Fruit fly (Drosophila melanogaster) whole organism, embryonic: Measurements from ENCODE around the gene MSBP.

ENCODE experiments used
- Antp ChIP-seq: fragments of 200-800 bp; sonication (Bioruptor generic); optimal IDR thresholded peaks from 3 replicates; lab custom pipeline; 2016; ENCODE audit warnings: missing biosample characterization, missing genetic modification characterization
- Asciz ChIP-seq: fragments of 200-800 bp; sonication (Bioruptor generic); optimal IDR thresholded peaks from 2 replicates; lab custom pipeline; 2017; ENCODE audit warnings: missing biosample characterization, mild to moderate bottlenecking, missing genetic modification characterization, missing genetic modification reagents
- CG10147 ChIP-seq: fragments of 200-800 bp; sonication (Bioruptor generic); optimal IDR thresholded peaks from 2 replicates; lab custom pipeline; 2019; ENCODE audit warnings: missing biosample characterization, mild to moderate bottlenecking, missing genetic modification characterization, moderate library complexity
- CG10431 ChIP-seq: fragments of 200-800 bp; sonication (Bioruptor generic); optimal IDR thresholded peaks from 3 replicates; lab custom pipeline; 2018; ENCODE audit warnings: missing biosample characterization, mild to moderate bottlenecking, missing genetic modification characterization
- CG11093 ChIP-seq: fragments of 200-800 bp; sonication (Bioruptor generic); IDR thresholded peaks from 3 replicates; pipeline ENCODE4 v1.3.6; 2022; ENCODE audit warnings: missing biosample characterization, missing genetic modification characterization
- CG12659 ChIP-seq: fragments of 200-800 bp; sonication (Bioruptor generic); optimal IDR thresholded peaks from 3 replicates; lab custom pipeline; 2017; ENCODE audit warnings: mild to moderate bottlenecking, missing biosample characterization, missing genetic modification reagents, missing genetic modification characterization
- CG15601 ChIP-seq: fragments of 200-800 bp; sonication (Bioruptor generic); optimal IDR thresholded peaks from 3 replicates; lab custom pipeline; 2019; ENCODE audit warnings: missing biosample characterization, mild to moderate bottlenecking, missing genetic modification characterization, moderate library complexity
- CG17359 ChIP-seq: fragments of 200-800 bp; sonication (Bioruptor generic); optimal IDR thresholded peaks from 3 replicates; lab custom pipeline; 2018; ENCODE audit warnings: missing biosample characterization, mild to moderate bottlenecking, missing genetic modification characterization, moderate library complexity
- CG17385 ChIP-seq: fragments of 200-800 bp; sonication (Bioruptor generic); optimal IDR thresholded peaks from 3 replicates; lab custom pipeline; 2018; ENCODE audit warnings: missing biosample characterization, mild to moderate bottlenecking, missing genetic modification characterization
- CG31365 ChIP-seq: fragments of 200-800 bp; sonication (Bioruptor generic); optimal IDR thresholded peaks from 2 replicates; lab custom pipeline; 2018; ENCODE audit warnings: missing biosample characterization, mild to moderate bottlenecking, missing genetic modification characterization
- CG3407 ChIP-seq: fragments of 200-800 bp; sonication (Bioruptor generic); optimal IDR thresholded peaks from 2 replicates; lab custom pipeline; 2018; ENCODE audit warnings: missing biosample characterization, mild to moderate bottlenecking, missing genetic modification characterization
- CG34376 ChIP-seq: fragments of 200-800 bp; sonication (Bioruptor generic); optimal IDR thresholded peaks from 2 replicates; lab custom pipeline; 2018; ENCODE audit warnings: missing biosample characterization, mild to moderate bottlenecking, missing genetic modification characterization
- CG6175 ChIP-seq: fragments of 200-800 bp; sonication (Bioruptor generic); IDR thresholded peaks from 3 replicates; pipeline ENCODE4 v1.3.6; 2022; ENCODE audit warnings: missing biosample characterization, missing genetic modification characterization
- CG6765 ChIP-seq: fragments of 200-800 bp; sonication (Bioruptor generic); optimal IDR thresholded peaks from 3 replicates; lab custom pipeline; 2017; ENCODE audit warnings: missing biosample characterization, mild to moderate bottlenecking, missing genetic modification characterization
- CG7357 ChIP-seq: fragments of 200-800 bp; sonication (Bioruptor generic); IDR thresholded peaks from 3 replicates; pipeline ENCODE4 v1.3.6; 2022; ENCODE audit warnings: missing biosample characterization, missing genetic modification characterization
- CG8388 ChIP-seq: fragments of 200-800 bp; sonication (Bioruptor generic); optimal IDR thresholded peaks from 2 replicates; lab custom pipeline; 2019; ENCODE audit warnings: missing biosample characterization, mild to moderate bottlenecking, missing genetic modification characterization, moderate library complexity
- CG9797 ChIP-seq: fragments of 200-800 bp; sonication (Bioruptor generic); optimal IDR thresholded peaks from 3 replicates; lab custom pipeline; 2018; ENCODE audit warnings: missing biosample characterization, mild to moderate bottlenecking, missing genetic modification characterization
- D19A ChIP-seq: fragments of 200-800 bp; optimal IDR thresholded peaks from 3 replicates; lab custom pipeline; 2019; ENCODE audit warnings: missing biosample characterization, mild to moderate bottlenecking, missing genetic modification characterization, moderate library complexity
- Fer1 ChIP-seq: fragments of 200-800 bp; sonication (Bioruptor generic); optimal IDR thresholded peaks from 2 replicates; lab custom pipeline; 2017; ENCODE audit warnings: missing biosample characterization, mild to moderate bottlenecking, missing genetic modification characterization
- HLH3B ChIP-seq: fragments of 200-800 bp; sonication (Bioruptor generic); IDR thresholded peaks from 2 replicates; pipeline ENCODE4 v1.3.6; 2022; ENCODE audit warnings: missing biosample characterization, missing genetic modification characterization
- HLH4C ChIP-seq: fragments of 200-800 bp; sonication (Bioruptor generic); IDR thresholded peaks from 3 replicates; pipeline ENCODE4 v1.3.6; 2022; ENCODE audit warnings: missing biosample characterization, missing genetic modification characterization; ENCODE audit not compliant: partially characterized antibody
- Hmx ChIP-seq: fragments of 200-800 bp; sonication (Bioruptor generic); optimal IDR thresholded peaks from 2 replicates; lab custom pipeline; 2016; ENCODE audit warnings: missing biosample characterization, missing genetic modification characterization
- Max ChIP-seq: fragments of 200-800 bp; sonication (Bioruptor generic); optimal IDR thresholded peaks from 2 replicates; lab custom pipeline; 2016; ENCODE audit warnings: missing biosample characterization, mild to moderate bottlenecking, missing genetic modification characterization
- Meics ChIP-seq: fragments of 200-800 bp; sonication (Bioruptor generic); optimal IDR thresholded peaks from 2 replicates; lab custom pipeline; 2017; ENCODE audit warnings: missing biosample characterization, mild to moderate bottlenecking, missing genetic modification characterization
- Pdp1 ChIP-seq, 2 experiments: fragments of 200-800 bp; sonication (Bioruptor generic); optimal IDR thresholded peaks; 3 replicates each; lab custom pipeline; 2016; ENCODE audit warnings: missing biosample characterization in 2 of 2, missing genetic modification characterization in 2 of 2, mild to moderate bottlenecking in 1 of 2, moderate library complexity in 1 of 2
- Sox100B ChIP-seq: fragments of 200-800 bp; sonication (Bioruptor generic); optimal IDR thresholded peaks from 3 replicates; lab custom pipeline; 2018; ENCODE audit warnings: missing biosample characterization, mild to moderate bottlenecking, missing genetic modification characterization
- Vsx1 ChIP-seq: fragments of 200-800 bp; sonication (Bioruptor generic); optimal IDR thresholded peaks from 2 replicates; lab custom pipeline; 2017; ENCODE audit warnings: missing biosample characterization, mild to moderate bottlenecking, missing genetic modification characterization, missing genetic modification reagents
- al ChIP-seq: fragments of 200-800 bp; sonication (Bioruptor generic); IDR thresholded peaks from 2 replicates; pipeline ENCODE4 v1.3.6; 2022; ENCODE audit warnings: missing biosample characterization, missing genetic modification characterization
- br ChIP-seq: fragments of >200 bp; optimal IDR thresholded peaks from 2 replicates; lab custom pipeline; 2017
- caup ChIP-seq: fragments of 200-800 bp; sonication (Bioruptor generic); optimal IDR thresholded peaks from 3 replicates; lab custom pipeline; 2017; ENCODE audit warnings: missing biosample characterization, mild to moderate bottlenecking, missing genetic modification characterization, moderate library complexity; ENCODE audit not compliant: severe bottlenecking
- crol ChIP-seq: fragments of 200-800 bp; sonication (Bioruptor generic); IDR thresholded peaks from 2 replicates; pipeline ENCODE4 v1.3.6; 2022; ENCODE audit warnings: missing biosample characterization, missing genetic modification characterization
- da ChIP-seq: fragments of 200-800 bp; sonication (Bioruptor generic); optimal IDR thresholded peaks from 2 replicates; lab custom pipeline; 2016; ENCODE audit warnings: missing biosample characterization, missing genetic modification characterization
- ewg ChIP-seq: fragments of 200-800 bp; sonication (Bioruptor generic); optimal IDR thresholded peaks from 3 replicates; lab custom pipeline; 2017; ENCODE audit warnings: mild to moderate bottlenecking, missing biosample characterization, missing genetic modification reagents, missing genetic modification characterization
- fru ChIP-seq: fragments of >200 bp; optimal IDR thresholded peaks from 2 replicates; lab custom pipeline; 2017
- hkb ChIP-seq, 2 experiments: fragments of 200-800 bp in 1 of 2; fragments of >200 bp in 1 of 2; sonication (Bioruptor generic) in 1 of 2; IDR thresholded peaks in 1 of 2; optimal IDR thresholded peaks in 1 of 2; 2 replicates each; pipeline versions ENCODE4 v1.3.6 to Lab custom; 2017 to 2022; ENCODE audit warnings: missing biosample characterization in 1 of 2, missing genetic modification characterization in 1 of 2
- lilli ChIP-seq: fragments of 200-800 bp; sonication (Bioruptor generic); optimal IDR thresholded peaks from 3 replicates; lab custom pipeline; 2016; ENCODE audit warnings: missing biosample characterization, missing genetic modification characterization
- maf-S ChIP-seq: fragments of 200-800 bp; sonication (Bioruptor generic); optimal IDR thresholded peaks from 2 replicates; lab custom pipeline; 2016; ENCODE audit warnings: missing biosample characterization, missing genetic modification characterization
- onecut ChIP-seq: fragments of 200-800 bp; sonication (Bioruptor generic); IDR thresholded peaks from 2 replicates; pipeline ENCODE4 v1.3.6; 2022; ENCODE audit warnings: missing biosample characterization, missing genetic modification characterization
- org-1 ChIP-seq: fragments of 200-800 bp; sonication (Bioruptor generic); optimal IDR thresholded peaks from 2 replicates; lab custom pipeline; 2017; ENCODE audit warnings: missing biosample characterization, missing genetic modification characterization
- pfk ChIP-seq: fragments of 200-800 bp; sonication (Bioruptor generic); optimal IDR thresholded peaks from 2 replicates; lab custom pipeline; 2018; ENCODE audit warnings: missing biosample characterization, mild to moderate bottlenecking, missing genetic modification characterization, moderate library complexity
- pho ChIP-seq: fragments of 200-800 bp; sonication (Bioruptor generic); optimal IDR thresholded peaks from 2 replicates; lab custom pipeline; 2016; ENCODE audit warnings: missing biosample characterization, missing genetic modification characterization
- sens ChIP-seq: fragments of 200-800 bp; sonication (Bioruptor generic); peaks from one replicate; lab custom pipeline; 2016; ENCODE audit warnings: missing biosample characterization, missing genetic modification characterization
- sisA ChIP-seq: fragments of 200-800 bp; sonication (Bioruptor generic); IDR thresholded peaks from 2 replicates; pipeline ENCODE4 v1.3.6; 2022; ENCODE audit warnings: missing biosample characterization, missing genetic modification characterization
- sna ChIP-seq: fragments of 200-800 bp; sonication (Bioruptor generic); IDR thresholded peaks from 2 replicates; pipeline ENCODE4 v1.3.6; 2022; ENCODE audit warnings: missing biosample characterization, missing genetic modification characterization; ENCODE audit not compliant: partially characterized antibody
- sqz ChIP-seq: fragments of 200-800 bp; sonication (Bioruptor generic); optimal IDR thresholded peaks from 3 replicates; lab custom pipeline; 2018; ENCODE audit warnings: missing biosample characterization, mild to moderate bottlenecking, missing genetic modification characterization
- wdn ChIP-seq: fragments of 200-800 bp; sonication (Bioruptor generic); IDR thresholded peaks from 2 replicates; pipeline ENCODE4 v1.3.6; 2022; ENCODE audit warnings: missing biosample characterization, missing genetic modification characterization

The MSBP gene

dm6 chrX:15909564-15910284 is 19.8 kb upstream of the MSBP start, which contains the start of gene CycD (continued):
- TF ChIP-seq CG34376 (GFP tag; lab: Kevin White, UChicago), result no peak
- peak; percentile 71; the same call in 1 of the 2 replicates for TF ChIP-seq sisA (GFP tag; lab: Robert Waterston, UW)
- TF ChIP-seq caup, result no peak
- TF ChIP-seq wdn (GFP tag; lab: Robert Waterston, UW), result no peak
- no peak for TF ChIP-seq CG31365
- no peak for TF ChIP-seq CG10147 (GFP tag; lab: Kevin White, UChicago)
- no peak for TF ChIP-seq CG8388 (GFP tag; lab: Kevin White, UChicago)
- TF ChIP-seq Meics, result no peak
- no peak for TF ChIP-seq da
- TF ChIP-seq CG17385 (GFP tag; lab: Kevin White, UChicago), result no peak
- TF ChIP-seq CG12659, result peak; percentile 48
- TF ChIP-seq CG11093 (GFP tag; lab: Robert Waterston, UW), result no peak
- 0 out of 2 replicates have a peak, but pooled peaks have one; percentile 34 for TF ChIP-seq HLH3B (GFP tag; lab: Robert Waterston, UW)
- no peak for TF ChIP-seq fru (lab: Kevin White, UChicago)
- TF ChIP-seq Antp (GFP tag; lab: Kevin White, UChicago), result peak; percentile 23
- no peak for TF ChIP-seq maf-S
- no peak for TF ChIP-seq Max (GFP tag; lab: Kevin White, UChicago)
- peak; percentile 48 for TF ChIP-seq HLH4C (GFP tag; lab: Robert Waterston, UW)
- TF ChIP-seq CG10431 (GFP tag; lab: Kevin White, UChicago), result no peak

- peak; percentile 66 for TF ChIP-seq sens
- no peak for TF ChIP-seq CG9797 (GFP tag; lab: Kevin White, UChicago)
- TF ChIP-seq Asciz (GFP tag; lab: Kevin White, UChicago), result peak; percentile 50
- 0 out of 2 replicates have a peak, but pooled peaks have one; percentile 39 for TF ChIP-seq crol (GFP tag; lab: Robert Waterston, UW)
- TF ChIP-seq sna (GFP tag; lab: Robert Waterston, UW), result no peak
- peak; percentile 15 for TF ChIP-seq Sox100B (GFP tag; lab: Kevin White, UChicago)
- no peak for TF ChIP-seq CG7357
- peak; percentile 35; the same call in 1 of the 2 replicates for TF ChIP-seq onecut (GFP tag; lab: Robert Waterston, UW)
- no peak for TF ChIP-seq pfk (GFP tag; lab: Kevin White, UChicago)
- TF ChIP-seq lilli (GFP tag; lab: Kevin White, UChicago), result no peak
- peak; percentile 25 for TF ChIP-seq org-1 (GFP tag; lab: Kevin White, UChicago)
- no peak for TF ChIP-seq pho (GFP tag; lab: Kevin White, UChicago)
- TF ChIP-seq hkb (optimal IDR thresholded peaks at IDR 0.05; lab: Kevin White, UChicago), result no peak
- peak; percentile 7; the same call in 1 of the 2 replicates for TF ChIP-seq hkb (GFP tag; IDR thresholded peaks at IDR 0.05; lab: Robert Waterston, UW)
- peak; percentile 39 for TF ChIP-seq CG3407 (GFP tag; lab: Kevin White, UChicago)
- no peak for TF ChIP-seq CG6175 (GFP tag; lab: Robert Waterston, UW)
- TF ChIP-seq sqz (GFP tag; lab: Kevin White, UChicago), result peak; percentile 12
- TF ChIP-seq Pdp1 (GFP tag; optimal IDR thresholded peaks at IDR 0.05; lab: Kevin White, UChicago), result peak in 1 of 2 experiments; percentile 69
- peak; percentile 60 for TF ChIP-seq ewg (GFP tag; lab: Kevin White, UChicago)
- TF ChIP-seq Fer1, result peak; percentile 11
- no peak for TF ChIP-seq Hmx (GFP tag; lab: Kevin White, UChicago)
- peak; percentile 33 for TF ChIP-seq CG17359 (tag; lab: Kevin White, UChicago)
- TF ChIP-seq al, result no peak
- peak; percentile 1 for TF ChIP-seq CG6765 (GFP tag; lab: Kevin White, UChicago)
- TF ChIP-seq D19A (tag; lab: Kevin White, UChicago), result peak; percentile 73
- peak; percentile 24 for TF ChIP-seq CG15601
- peak; percentile 1 for TF ChIP-seq Vsx1 (GFP tag; lab: Kevin White, UChicago)
- no peak for TF ChIP-seq br (lab: Kevin White, UChicago)
Observed at dm6 chrX:15893732-15894264, 3.9 kb upstream of the MSBP start.
